Worm (Caenorhabditis elegans): ENCODE data around the gene sdz-5.

The sdz-5 gene

DNA sequence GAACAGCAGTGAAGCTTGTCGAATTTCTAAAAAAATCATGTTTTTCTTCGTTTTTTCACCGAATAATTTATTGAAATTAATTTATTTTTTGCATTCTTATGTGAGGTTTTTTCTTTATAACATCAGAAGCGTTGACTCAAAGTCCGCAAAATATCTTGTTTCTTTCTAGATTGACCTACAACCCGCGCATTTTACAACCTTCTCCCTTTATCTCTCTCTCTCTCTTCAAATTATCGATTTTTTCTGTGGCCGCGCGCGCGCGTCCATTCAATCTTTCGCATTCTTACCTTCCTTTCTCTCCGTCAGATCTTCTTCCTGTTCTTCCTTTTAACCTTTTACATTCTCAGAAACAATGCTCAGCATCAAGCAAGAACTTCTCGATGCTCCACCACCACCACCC is 3.0 kb upstream of the sdz-5 start, which contains the start of gene lido-12:
Gene lido-12 (plus strand): TSS at position 301 of the 400 bp plus-strand sequence.
- TF ChIP-seq elt-3 (tag; optimal IDR thresholded peaks at IDR 0.05), result no peak
- TF ChIP-seq egl-27 (tag; optimal IDR thresholded peaks at IDR 0.05), result no peak
- TF ChIP-seq egl-5 (tag; optimal IDR thresholded peaks at IDR 0.05), result no peak
- no peak for TF ChIP-seq fkh-2 (tag; optimal IDR thresholded peaks at IDR 0.05)
- TF ChIP-seq lin-39 (tag; optimal IDR thresholded peaks at IDR 0.05), result no peak
- no peak for TF ChIP-seq lsy-12 (tag; optimal IDR thresholded peaks at IDR 0.05)
- no peak for TF ChIP-seq skn-1 (tag; optimal IDR thresholded peaks at IDR 0.05)
- no peak for TF ChIP-seq mdl-1 (tag; optimal IDR thresholded peaks at IDR 0.05)
- TF ChIP-seq pqm-1 (tag; optimal IDR thresholded peaks at IDR 0.05), result no peak
- TF ChIP-seq ZK546.5 (tag; optimal IDR thresholded peaks at IDR 0.05), result no peak
- TF ChIP-seq ceh-9 (tag; optimal IDR thresholded peaks at IDR 0.05), result no peak
- no peak for TF ChIP-seq nfya-1 (tag; optimal IDR thresholded peaks at IDR 0.05; ENCODE audit: insufficient read depth)
- no peak for TF ChIP-seq nhr-12 (tag; optimal IDR thresholded peaks at IDR 0.05)
- TF ChIP-seq nhr-67 (tag; optimal IDR thresholded peaks at IDR 0.05), result no peak
- no peak for TF ChIP-seq mml-1 (tag; optimal IDR thresholded peaks at IDR 0.05)

DNA sequence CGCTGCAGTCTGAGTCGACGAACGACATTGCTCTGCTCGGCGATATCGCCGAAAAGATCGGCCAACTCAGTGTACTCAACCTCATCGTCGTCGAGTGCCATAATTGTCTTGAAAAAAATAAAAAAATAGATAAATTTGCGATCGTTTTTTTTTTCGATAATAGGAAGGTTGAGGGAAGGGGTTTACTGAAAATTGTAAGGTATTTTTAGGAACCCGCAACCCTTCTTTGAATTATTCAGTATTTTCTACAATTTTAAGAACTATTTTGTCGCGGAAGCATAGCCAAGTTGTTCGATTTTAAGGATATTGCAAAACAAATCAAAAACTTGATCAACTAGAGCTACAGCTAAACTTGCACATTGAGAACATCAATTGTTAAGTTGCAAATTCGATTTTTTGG is 3.6 kb downstream of the sdz-5 start, which contains the start of gene C41H7.9:
Gene C41H7.9 (minus strand): TSS at position 101 of the 400 bp plus-strand sequence.
- TF ChIP-seq ceh-82 (tag; optimal IDR thresholded peaks at IDR 0.05), result no peak

DNA sequence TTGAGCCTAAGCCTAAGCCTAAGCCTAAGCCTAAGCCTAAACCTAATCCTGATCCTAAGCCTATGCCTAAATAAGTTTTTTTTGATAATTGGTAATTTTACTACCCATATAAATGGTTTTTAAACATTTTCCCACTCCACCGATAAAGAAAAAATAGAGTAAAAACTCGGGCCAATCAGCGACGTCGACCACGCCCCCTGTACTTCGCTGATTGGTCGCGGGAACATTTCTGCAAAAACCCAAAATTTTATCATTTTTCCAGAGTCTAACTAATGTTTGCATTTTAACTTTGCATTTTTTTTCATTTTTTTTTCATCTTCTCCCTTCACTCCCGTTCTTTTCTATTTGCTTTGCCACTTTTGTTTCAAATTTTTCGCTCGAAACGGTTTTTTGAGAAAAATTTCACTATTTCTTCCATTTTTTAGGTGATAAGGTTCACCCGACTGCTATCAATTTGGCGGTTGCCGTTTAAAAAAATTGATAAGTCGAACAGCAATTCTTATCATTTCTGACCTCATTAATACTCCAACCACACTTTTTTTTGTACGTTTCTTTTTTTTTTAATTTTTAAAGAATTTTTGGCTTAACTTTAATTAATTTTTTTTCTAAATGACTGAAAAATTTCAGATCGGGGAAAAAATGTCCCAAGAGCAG is 5.8 kb downstream of the sdz-5 start, which contains the start of gene C41H7.2:
Gene C41H7.2 (plus strand): TSS at position 622 of the 654 bp plus-strand sequence.
- TF ChIP-seq lin-39 (tag; optimal IDR thresholded peaks at IDR 0.05) (no peak), aly-2 (tag; optimal IDR thresholded peaks at IDR 0.05) (no peak), mdl-1 (tag; optimal IDR thresholded peaks at IDR 0.05) (no peak), zag-1 (tag; optimal IDR thresholded peaks at IDR 0.05) (no peak), nhr-12 (tag; optimal IDR thresholded peaks at IDR 0.05) (no peak), ceh-16 (tag; optimal IDR thresholded peaks at IDR 0.05) (no peak), pha-4 (tag; optimal IDR thresholded peaks at IDR 0.05) (no peak), nhr-23 (tag; optimal IDR thresholded peaks at IDR 0.05) (no peak), ama-1 (optimal IDR thresholded peaks at IDR 0.05) (no peak), nhr-43 (tag; optimal IDR thresholded peaks at IDR 0.05; ENCODE audit: poor library complexity, severe bottlenecking) (no peak), pqm-1 (tag; optimal IDR thresholded peaks at IDR 0.05) (peak; percentile 49), nfya-1 (tag; optimal IDR thresholded peaks at IDR 0.05; ENCODE audit: insufficient read depth) (peak; percentile 83), hmg-11 (tag; optimal IDR thresholded peaks at IDR 0.05) (no peak), egl-27 (tag; optimal IDR thresholded peaks at IDR 0.05) (no peak), elt-2 (tag; optimal IDR thresholded peaks at IDR 0.05) (peak; percentile 91), elt-3 (tag; optimal IDR thresholded peaks at IDR 0.05) (no peak), nhr-11 (tag; optimal IDR thresholded peaks at IDR 0.05) (no peak), fos-1 (tag; optimal IDR thresholded peaks at IDR 0.05) (no peak)

DNA sequence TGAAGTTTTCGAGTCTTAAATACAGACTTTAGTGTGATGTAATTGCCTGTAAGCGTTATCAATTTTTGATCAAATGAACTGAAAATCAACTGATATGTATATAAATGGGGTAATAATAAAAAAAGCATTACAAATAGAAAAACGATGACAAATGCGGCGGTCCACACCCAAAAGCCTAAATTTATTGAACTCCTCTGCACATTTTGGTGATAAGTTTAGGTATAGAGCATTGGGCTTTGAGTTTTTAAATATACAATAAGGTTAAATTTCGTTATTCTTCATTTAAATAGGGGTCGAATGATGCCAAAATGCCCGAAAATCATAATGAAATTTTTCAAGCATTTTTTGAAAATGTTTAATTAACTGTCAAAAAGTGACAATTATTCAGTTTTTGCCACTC is 11.3 kb downstream of the sdz-5 start, which contains the start of gene clec-3:
Gene clec-3 (minus strand): TSS at position 101 of the 400 bp plus-strand sequence.
- TF ChIP-seq egl-27 (tag; optimal IDR thresholded peaks at IDR 0.05) (no peak), nfya-1 (tag; optimal IDR thresholded peaks at IDR 0.05; ENCODE audit: insufficient read depth) (no peak), unc-39 (tag; optimal IDR thresholded peaks at IDR 0.05) (no peak), aly-2 (tag; optimal IDR thresholded peaks at IDR 0.05) (no peak), nhr-28 (tag; optimal IDR thresholded peaks at IDR 0.05) (no peak), skn-1 (tag; optimal IDR thresholded peaks at IDR 0.05) (no peak), nhr-11 (tag; optimal IDR thresholded peaks at IDR 0.05) (no peak), mdl-1 (tag; optimal IDR thresholded peaks at IDR 0.05) (no peak), nhr-23 (tag; optimal IDR thresholded peaks at IDR 0.05) (no peak), snpc-4 (tag; optimal IDR thresholded peaks at IDR 0.05) (no peak), mml-1 (tag; optimal IDR thresholded peaks at IDR 0.05) (no peak), pha-4 (tag; optimal IDR thresholded peaks at IDR 0.05) (no peak), nhr-237 (tag; optimal IDR thresholded peaks at IDR 0.05) (no peak), nhr-67 (tag; optimal IDR thresholded peaks at IDR 0.05) (no peak)

DNA sequence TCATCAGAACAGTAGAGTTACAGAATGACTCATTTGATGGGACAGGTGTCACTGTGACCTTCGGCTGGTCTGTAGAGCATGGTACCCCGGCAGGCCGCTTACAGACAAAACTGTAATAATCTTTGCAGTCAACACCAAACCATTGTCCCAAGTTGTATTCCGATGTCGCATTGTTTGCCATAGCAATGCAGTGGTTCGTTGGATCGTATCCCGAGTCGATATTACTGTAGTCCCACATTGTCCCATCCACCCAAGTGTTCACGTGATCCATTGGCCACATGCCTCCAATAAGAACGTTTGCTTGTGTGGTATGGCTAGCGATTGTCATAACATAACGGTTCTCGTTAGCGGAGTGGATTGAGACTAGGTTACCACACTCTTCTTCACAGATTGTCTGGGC is 12.4 kb downstream of the sdz-5 start:
- TF ChIP-seq lin-39 (tag; optimal IDR thresholded peaks at IDR 0.05) (no peak), elt-2 (tag; optimal IDR thresholded peaks at IDR 0.05) (no peak), skn-1 (tag; optimal IDR thresholded peaks at IDR 0.05) (no peak), tbx-2 (tag; optimal IDR thresholded peaks at IDR 0.05) (no peak), nhr-77 (tag; optimal IDR thresholded peaks at IDR 0.05) (no peak), snpc-4 (tag; optimal IDR thresholded peaks at IDR 0.05) (no peak), fkh-10 (GFP tag; optimal IDR thresholded peaks at IDR 0.05) (no peak), jun-1 (tag; optimal IDR thresholded peaks at IDR 0.05) (no peak), nhr-43 (tag; optimal IDR thresholded peaks at IDR 0.05; ENCODE audit: poor library complexity, severe bottlenecking) (no peak), ceh-82 (tag; optimal IDR thresholded peaks at IDR 0.05) (no peak), nhr-12 (tag; optimal IDR thresholded peaks at IDR 0.05) (no peak), nhr-76 (tag; optimal IDR thresholded peaks at IDR 0.05) (no peak), daf-12 (tag; optimal IDR thresholded peaks at IDR 0.05) (no peak), R02D3.7 (tag; optimal IDR thresholded peaks at IDR 0.05) (no peak), mml-1 (tag; optimal IDR thresholded peaks at IDR 0.05) (no peak), elt-3 (tag; optimal IDR thresholded peaks at IDR 0.05) (no peak), nhr-67 (tag; optimal IDR thresholded peaks at IDR 0.05) (no peak), nhr-23 (tag; optimal IDR thresholded peaks at IDR 0.05) (no peak), ZK546.5 (tag; optimal IDR thresholded peaks at IDR 0.05) (no peak), ztf-4 (tag; optimal IDR thresholded peaks at IDR 0.05) (no peak)
